Comparison of ENCODE assay signal across 2 fruit fly cellular contexts in the genomic region with DNA sequence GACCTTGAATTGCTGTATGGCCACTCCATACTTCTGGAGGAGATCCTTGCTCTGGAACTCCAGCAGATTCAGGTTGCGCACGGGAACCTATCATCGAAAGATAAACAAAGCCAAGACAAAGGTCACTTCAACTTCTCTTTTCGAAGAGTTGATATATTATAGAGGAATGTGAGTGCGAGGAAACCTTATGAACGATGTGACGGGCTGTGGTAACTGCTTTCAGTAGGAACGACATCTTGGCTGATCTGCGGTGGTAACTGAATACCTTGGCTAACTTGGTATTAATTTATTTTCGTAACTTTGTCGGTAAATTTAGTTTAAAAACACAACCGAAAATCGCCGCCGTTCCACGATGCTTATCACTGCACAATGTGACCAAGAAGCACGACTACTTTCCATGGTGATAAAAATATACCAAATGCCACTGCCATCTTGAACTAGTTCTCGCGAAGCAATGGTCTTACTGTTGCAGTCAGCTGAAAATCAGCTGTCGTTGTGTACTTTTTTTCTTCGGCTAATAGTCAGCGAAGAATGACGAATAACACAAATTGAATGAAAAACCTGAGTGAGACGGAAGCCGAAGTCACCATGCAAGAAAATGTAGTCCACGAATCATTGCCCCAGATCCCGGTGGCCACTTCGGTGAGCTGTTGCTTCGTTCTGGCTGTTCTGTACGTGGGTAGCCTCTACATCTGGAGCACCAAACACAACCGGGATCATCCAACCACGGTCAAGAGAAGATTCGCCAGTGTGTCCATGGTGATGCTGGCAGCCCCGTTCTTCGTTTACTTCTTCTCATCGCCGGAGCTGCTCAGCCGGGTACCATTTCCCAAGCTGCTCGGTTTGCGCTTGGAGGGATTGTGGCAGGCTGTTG.
TF ChIP-seq lines count a peak whose summit lies in the region.

ScsbetaG (minus strand) TSS at position 383 of the 874 bp plus-strand sequence.
Sras (plus strand) TSS at position 466 of the 874 bp plus-strand sequence.

TF ChIP-seq in whole organism, embryonic, 481 proteins besides CTCF, POLR2A, EP300 and RAD21 (continued from another document and continues in another):
- TF ChIP-seq CG13624 (GFP tag; optimal IDR thresholded peaks at IDR 0.05; lab: Kevin White, UChicago) (peak; percentile 7), HmgZ (tag; optimal IDR thresholded peaks at IDR 0.05; lab: Kevin White, UChicago) (peak; percentile 66), CrebB (tag; optimal IDR thresholded peaks at IDR 0.05; lab: Kevin White, UChicago) (no peak), MBD-R2 (GFP tag; IDR thresholded peaks at IDR 0.05; lab: Robert Waterston, UW) (peak; percentile 96), Abd-B (GFP tag; optimal IDR thresholded peaks at IDR 0.05; lab: Kevin White, UChicago) (no peak), CG11504 (tag; optimal IDR thresholded peaks at IDR 0.05; lab: Kevin White, UChicago) (no peak), Deaf1 (tag; optimal IDR thresholded peaks at IDR 0.05; lab: Kevin White, UChicago) (peak; percentile 49), CG9797 (GFP tag; optimal IDR thresholded peaks at IDR 0.05; lab: Kevin White, UChicago) (peak; percentile 88), exex (tag; optimal IDR thresholded peaks at IDR 0.05; lab: Kevin White, UChicago) (no peak), CG17829 (tag; optimal IDR thresholded peaks at IDR 0.05; lab: Kevin White, UChicago) (peak; percentile 12), dati (GFP tag; IDR thresholded peaks at IDR 0.05; lab: Robert Waterston, UW) (no peak), CG34422 (GFP tag; IDR thresholded peaks at IDR 0.05; lab: Robert Waterston, UW) (peak; percentile 65; the same call in 1 of the 3 replicates), Pdp1 (GFP tag; optimal IDR thresholded peaks at IDR 0.05; lab: Kevin White, UChicago) (peak in 1 of 2 experiments; percentile 2), CG33213 (GFP tag; optimal IDR thresholded peaks at IDR 0.05; lab: Kevin White, UChicago) (peak; percentile 26), Med (GFP tag; lab: Kevin White, UChicago) (peak; percentile 62), Vsx1 (GFP tag; optimal IDR thresholded peaks at IDR 0.05; lab: Kevin White, UChicago) (peak; percentile 72), CG18011 (GFP tag; optimal IDR thresholded peaks at IDR 0.05; lab: Kevin White, UChicago) (no peak), tll (GFP tag; optimal IDR thresholded peaks at IDR 0.05; lab: Kevin White, UChicago) (peak in 1 of 2 experiments; percentile 2), pzg (GFP tag; optimal IDR thresholded peaks at IDR 0.05; lab: Kevin White, UChicago) (peak; percentile 94), unc-4 (GFP tag; IDR thresholded peaks at IDR 0.05; lab: Robert Waterston, UW; ENCODE audit: partially characterized antibody) (peak; percentile 51), ftz-f1 (GFP tag; optimal IDR thresholded peaks at IDR 0.05; lab: Kevin White, UChicago) (peak; percentile 48), CoRest (tag; optimal IDR thresholded peaks at IDR 0.05; lab: Kevin White, UChicago) (no peak), CG6654 (GFP tag; optimal IDR thresholded peaks at IDR 0.05; lab: Kevin White, UChicago) (no peak), sens (GFP tag; lab: Kevin White, UChicago) (peak; percentile 55), E2f2 (GFP tag; IDR thresholded peaks at IDR 0.05; lab: Robert Waterston, UW) (peak; percentile 75), CG6813 (GFP tag; optimal IDR thresholded peaks at IDR 0.05; lab: Kevin White, UChicago) (no peak), nerfin-1 (tag; optimal IDR thresholded peaks at IDR 0.05; lab: Kevin White, UChicago) (peak; percentile 26), Scr (GFP tag; IDR thresholded peaks at IDR 0.05; lab: Robert Waterston, UW; ENCODE audit: partially characterized antibody) (peak; percentile 32; the same call in 1 of the 2 replicates), Sry-δ (GFP tag; optimal IDR thresholded peaks at IDR 0.05; lab: Kevin White, UChicago) (peak; percentile 4), nom (GFP tag; optimal IDR thresholded peaks at IDR 0.05; lab: Kevin White, UChicago) (peak; percentile 25), tin (GFP tag; optimal IDR thresholded peaks at IDR 0.05; lab: Kevin White, UChicago) (no peak), CG16815 (GFP tag; optimal IDR thresholded peaks at IDR 0.05; lab: Kevin White, UChicago) (no peak), MESR4 (GFP tag; optimal IDR thresholded peaks at IDR 0.05; lab: Kevin White, UChicago) (peak; percentile 55), shn (GFP tag; optimal IDR thresholded peaks at IDR 0.05; lab: Kevin White, UChicago) (no peak), Doc3 (GFP tag; IDR thresholded peaks at IDR 0.05; lab: Robert Waterston, UW; ENCODE audit: partially characterized antibody) (peak; percentile 43; the same call in 1 of the 3 replicates), CG14667 (GFP tag; IDR thresholded peaks at IDR 0.05; lab: Robert Waterston, UW) (no peak), CG9437 (GFP tag; optimal IDR thresholded peaks at IDR 0.05; lab: Kevin White, UChicago) (no peak), tap (tag; optimal IDR thresholded peaks at IDR 0.05; lab: Kevin White, UChicago) (no peak), CG34224 (GFP tag; IDR thresholded peaks at IDR 0.05; lab: Robert Waterston, UW; ENCODE audit: partially characterized antibody) (peak; percentile 63; the same call in 2 of the 3 replicates), CG12769 (tag; optimal IDR thresholded peaks at IDR 0.05; lab: Kevin White, UChicago) (no peak), CG8765 (GFP tag; IDR thresholded peaks at IDR 0.05; lab: Robert Waterston, UW) (no peak), fd64A (GFP tag; optimal IDR thresholded peaks at IDR 0.05; lab: Kevin White, UChicago) (no peak), CG30431 (GFP tag; optimal IDR thresholded peaks at IDR 0.05; lab: Kevin White, UChicago) (no peak), CG2116 (GFP tag; optimal IDR thresholded peaks at IDR 0.05; lab: Kevin White, UChicago) (peak; percentile 10), CG6791 (GFP tag; IDR thresholded peaks at IDR 0.05; lab: Robert Waterston, UW; ENCODE audit: partially characterized antibody) (peak; percentile 4; the same call in 1 of the 3 replicates), Ets97D (GFP tag; optimal IDR thresholded peaks at IDR 0.05; lab: Kevin White, UChicago) (peak; percentile 15), CG4854 (GFP tag; optimal IDR thresholded peaks at IDR 0.05; lab: Kevin White, UChicago) (no peak), CG1603 (tag; optimal IDR thresholded peaks at IDR 0.05; lab: Kevin White, UChicago) (peak; percentile 65), knrl (GFP tag; IDR thresholded peaks at IDR 0.05; lab: Robert Waterston, UW; ENCODE audit: partially characterized antibody) (0 out of 3 replicates have a peak, but pooled peaks have one; percentile 28), CG6689 (GFP tag; IDR thresholded peaks at IDR 0.05; lab: Robert Waterston, UW) (no peak), fd96Cb (tag; optimal IDR thresholded peaks at IDR 0.05; lab: Kevin White, UChicago) (no peak), CG3995 (GFP tag; optimal IDR thresholded peaks at IDR 0.05; lab: Kevin White, UChicago) (peak; percentile 49), CG32767 (GFP tag; IDR thresholded peaks at IDR 0.05; lab: Robert Waterston, UW) (no peak), gsb-n (tag; optimal IDR thresholded peaks at IDR 0.05; lab: Kevin White, UChicago) (no peak), zen2 (GFP tag; IDR thresholded peaks at IDR 0.05; lab: Robert Waterston, UW; ENCODE audit: partially characterized antibody) (peak; percentile 22; the same call in 1 of the 3 replicates), her (GFP tag; optimal IDR thresholded peaks at IDR 0.05; lab: Kevin White, UChicago) (no peak), Dp (GFP tag; optimal IDR thresholded peaks at IDR 0.05; lab: Kevin White, UChicago) (peak; percentile 67), nmo (GFP tag; optimal IDR thresholded peaks at IDR 0.05; lab: Kevin White, UChicago) (peak; percentile 38)

TF ChIP-seq in whole organism, prepupa, 60 proteins besides CTCF, POLR2A, EP300 and RAD21 (continued from another document):
- TF ChIP-seq Hr4 (GFP tag; optimal IDR thresholded peaks at IDR 0.05; lab: Kevin White, UChicago) (no peak), CG11902 (GFP tag; optimal IDR thresholded peaks at IDR 0.05; lab: Kevin White, UChicago) (no peak)
